Worm (Caenorhabditis elegans): ENCODE results near the gene K09E9.4.

K09E9.4 gene

ce11 chrX:15617168-15617567 lies 13.1 kb downstream of the K09E9.4 start:
- TF ChIP-seq lsy-2 (tag; optimal IDR thresholded peaks at IDR 0.05) (peak in 1 of 2 experiments; percentile 43), hlh-11 (tag; optimal IDR thresholded peaks at IDR 0.05) (peak; percentile 35), attf-4 (tag; optimal IDR thresholded peaks at IDR 0.05) (no peak), mxl-3 (GFP tag; optimal IDR thresholded peaks at IDR 0.05) (no peak), aha-1 (tag) (peak; percentile 57), lir-3 (tag; optimal IDR thresholded peaks at IDR 0.05) (no peak), pha-4 (GFP tag; IDR thresholded peaks at IDR 0.05) (no peak), pha-4 (tag; optimal IDR thresholded peaks at IDR 0.05) (no peak), T20F7.1 (GFP tag; optimal IDR thresholded peaks at IDR 0.05) (no peak), egl-43 (GFP tag; IDR thresholded peaks at IDR 0.05) (no peak), nhr-11 (tag; optimal IDR thresholded peaks at IDR 0.05) (no peak), mes-2 (tag; optimal IDR thresholded peaks at IDR 0.05; ENCODE audit: poor library complexity, severe bottlenecking) (peak; percentile 40), dmd-6 (GFP tag; IDR thresholded peaks at IDR 0.05) (0 out of 2 replicates have a peak, but pooled peaks have one; percentile 17), ama-1 (optimal IDR thresholded peaks at IDR 0.05) (no peak), ceh-28 (tag; optimal IDR thresholded peaks at IDR 0.05) (no peak), nhr-77 (tag; optimal IDR thresholded peaks at IDR 0.05) (no peak), dpl-1 (GFP tag; optimal IDR thresholded peaks at IDR 0.05) (no peak), T26A8.4 (GFP tag; IDR thresholded peaks at IDR 0.05) (no peak), daf-16 (GFP tag; optimal IDR thresholded peaks at IDR 0.05) (no peak), daf-16 (tag; optimal IDR thresholded peaks at IDR 0.05) (peak; percentile 4), dve-1 (tag; optimal IDR thresholded peaks at IDR 0.05; ENCODE audit: insufficient read depth) (peak; percentile 58), D1046.2 (GFP tag; IDR thresholded peaks at IDR 0.05) (no peak), hlh-30 (tag; optimal IDR thresholded peaks at IDR 0.05; ENCODE audit: insufficient read depth) (peak; percentile 3), mep-1 (tag; optimal IDR thresholded peaks at IDR 0.05) (peak; percentile 22)

ce11 chrX:15616443-15616842 lies 13.8 kb downstream of the K09E9.4 start, which contains the start of gene ergi-3:
ergi-3 (minus strand) TSS chrX:15616753.
- TF ChIP-seq nhr-41 (GFP tag; IDR thresholded peaks at IDR 0.05) = no peak
- TF ChIP-seq duxl-1 (tag; optimal IDR thresholded peaks at IDR 0.05; ENCODE audit: poor library complexity) = no peak
- TF ChIP-seq mxl-3 (GFP tag; optimal IDR thresholded peaks at IDR 0.05) = peak; percentile 41
- peak; percentile 90 for TF ChIP-seq lin-38 (GFP tag; IDR thresholded peaks at IDR 0.05)
- TF ChIP-seq zip-2 (tag; optimal IDR thresholded peaks at IDR 0.05) = no peak
- TF ChIP-seq mdl-1 (tag; optimal IDR thresholded peaks at IDR 0.05) = peak in 1 of 2 experiments; percentile 51
- no peak for TF ChIP-seq madf-5 (GFP tag; IDR thresholded peaks at IDR 0.05)
- no peak for TF ChIP-seq dmd-8 (GFP tag; IDR thresholded peaks at IDR 0.05)
- no peak for TF ChIP-seq ztf-7 (tag; optimal IDR thresholded peaks at IDR 0.05)
- no peak for TF ChIP-seq jun-1 (tag; optimal IDR thresholded peaks at IDR 0.05)
- peak; percentile 66 for TF ChIP-seq nhr-77 (tag; optimal IDR thresholded peaks at IDR 0.05)
- TF ChIP-seq daf-8 (GFP tag; IDR thresholded peaks at IDR 0.05) = no peak
- peak; percentile 55 for TF ChIP-seq pqm-1 (tag; optimal IDR thresholded peaks at IDR 0.05)
- no peak for TF ChIP-seq pha-4 (GFP tag; IDR thresholded peaks at IDR 0.05)
- peak; percentile 44 for TF ChIP-seq pha-4 (tag; optimal IDR thresholded peaks at IDR 0.05)
- no peak for TF ChIP-seq set-16 (GFP tag; IDR thresholded peaks at IDR 0.05)
- no peak for TF ChIP-seq nhr-48 (tag; optimal IDR thresholded peaks at IDR 0.05)
- no peak for TF ChIP-seq mxl-2 (GFP tag; conservative IDR thresholded peaks at IDR 0.05)
- TF ChIP-seq lin-13 (GFP tag; optimal IDR thresholded peaks at IDR 0.05) = peak; percentile 55
- peak; percentile 25 for TF ChIP-seq ces-1 (GFP tag; optimal IDR thresholded peaks at IDR 0.05)
- TF ChIP-seq fkh-10 (GFP tag; optimal IDR thresholded peaks at IDR 0.05) = peak; percentile 5
- TF ChIP-seq nhr-102 (tag; optimal IDR thresholded peaks at IDR 0.05) = no peak
- no peak for TF ChIP-seq lir-3 (tag; optimal IDR thresholded peaks at IDR 0.05)
- peak; percentile 45 for TF ChIP-seq hlh-30 (tag; optimal IDR thresholded peaks at IDR 0.05; ENCODE audit: insufficient read depth)
- no peak for TF ChIP-seq ceh-28 (tag; optimal IDR thresholded peaks at IDR 0.05)
- no peak for TF ChIP-seq lin-29 (GFP tag; IDR thresholded peaks at IDR 0.05)
- TF ChIP-seq dpl-1 (GFP tag; optimal IDR thresholded peaks at IDR 0.05) = peak; percentile 35
- TF ChIP-seq mes-2 (tag; optimal IDR thresholded peaks at IDR 0.05; ENCODE audit: poor library complexity, severe bottlenecking) = peak; percentile 79
- TF ChIP-seq lin-1 (GFP tag; IDR thresholded peaks at IDR 0.05) = no peak
- TF ChIP-seq ctbp-1 (GFP tag; IDR thresholded peaks at IDR 0.05) = peak; percentile 11; the same call in 1 of the 2 replicates
- peak; percentile 68 for TF ChIP-seq nhr-6 (tag; optimal IDR thresholded peaks at IDR 0.05)
- no peak for TF ChIP-seq zag-1 (tag; optimal IDR thresholded peaks at IDR 0.05)
- peak; percentile 91 for TF ChIP-seq nhr-28 (tag; optimal IDR thresholded peaks at IDR 0.05)
- no peak for TF ChIP-seq gei-8 (GFP tag; optimal IDR thresholded peaks at IDR 0.05)
- peak in 1 of 2 experiments; percentile 83 for TF ChIP-seq lsy-2 (tag; optimal IDR thresholded peaks at IDR 0.05)
- TF ChIP-seq nhr-76 (tag; optimal IDR thresholded peaks at IDR 0.05) = no peak
- TF ChIP-seq mep-1 (tag; optimal IDR thresholded peaks at IDR 0.05) = peak; percentile 84
- peak; percentile 59 for TF ChIP-seq hlh-11 (tag; optimal IDR thresholded peaks at IDR 0.05)
